1 fruit fly cellular context compared by ENCODE assay signal in the genomic region with DNA sequence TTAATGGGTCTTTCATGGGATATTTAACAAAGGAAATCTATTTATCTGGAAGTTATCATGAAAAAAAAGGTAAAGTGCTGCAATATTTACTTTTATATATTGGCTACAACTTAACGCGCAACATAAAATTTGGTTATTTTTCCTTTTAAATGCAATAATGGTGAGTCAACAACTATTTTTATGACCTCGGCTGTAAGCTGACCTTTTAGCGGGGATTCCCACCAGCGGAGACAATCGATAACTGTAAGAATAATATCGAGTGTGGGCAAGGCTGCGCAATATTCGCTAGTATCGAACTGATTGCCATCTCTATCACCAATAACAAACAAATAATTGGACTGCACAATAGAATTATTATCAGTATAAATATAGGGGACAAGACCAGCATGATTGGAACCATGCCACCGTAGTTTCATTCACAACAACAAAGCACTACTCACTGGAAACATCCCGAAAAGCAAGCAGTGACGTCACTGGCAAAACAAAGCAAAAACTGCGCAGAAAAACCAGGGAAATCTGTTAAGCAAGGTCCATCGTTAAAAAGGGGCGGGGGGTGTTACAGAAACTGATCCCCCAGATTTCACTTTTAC.
TF ChIP-seq lines count a peak whose summit lies in the region.

TSS of gene Syx17 (plus strand) at position 308 of the 590 bp plus-strand sequence.

TF ChIP-seq in whole organism, embryonic, 481 proteins besides CTCF, POLR2A, EP300 and RAD21 (continued from another document):
- TF ChIP-seq CG8944 (GFP tag; optimal IDR thresholded peaks at IDR 0.05; lab: Kevin White, UChicago) (peak; percentile 38), Rfx (GFP tag; IDR thresholded peaks at IDR 0.05; lab: Robert Waterston, UW) (peak; percentile 85), CG13624 (GFP tag; optimal IDR thresholded peaks at IDR 0.05; lab: Kevin White, UChicago) (peak; percentile 91), Doc3 (GFP tag; IDR thresholded peaks at IDR 0.05; lab: Robert Waterston, UW; ENCODE audit: partially characterized antibody) (peak; percentile 76), wdn (GFP tag; IDR thresholded peaks at IDR 0.05; lab: Robert Waterston, UW) (0 out of 2 replicates have a peak, but pooled peaks have one; percentile 20), zfh2 (GFP tag; optimal IDR thresholded peaks at IDR 0.05; lab: Kevin White, UChicago) (peak; percentile 59), Hmr (GFP tag; optimal IDR thresholded peaks at IDR 0.05; lab: Kevin White, UChicago) (peak; percentile 72), CG11723 (GFP tag; optimal IDR thresholded peaks at IDR 0.05; lab: Kevin White, UChicago) (peak; percentile 20), CG12219 (GFP tag; optimal IDR thresholded peaks at IDR 0.05; lab: Kevin White, UChicago) (peak; percentile 32), MBD-R2 (GFP tag; IDR thresholded peaks at IDR 0.05; lab: Robert Waterston, UW) (peak; percentile 83), Oaz (GFP tag; IDR thresholded peaks at IDR 0.05; lab: Robert Waterston, UW) (no peak), Lpt (GFP tag; optimal IDR thresholded peaks at IDR 0.05; lab: Kevin White, UChicago) (no peak), run (tag; optimal IDR thresholded peaks at IDR 0.05; lab: Kevin White, UChicago) (peak; percentile 11)
